Worm (Caenorhabditis elegans) whole organism, L3 larva: ENCODE results near the gene Y69A2AR.47.

ENCODE experiments used
- ZK546.5 ChIP-seq: sonication (generic microtip); optimal IDR thresholded peaks from 2 replicates; lab custom pipeline; 2017; ENCODE audit warnings: missing biosample characterization, missing genetic modification characterization
- ama-1 ChIP-seq: fragments of 150-350 bp; optimal IDR thresholded peaks from 2 replicates; lab custom pipeline; 2018
- egl-5 ChIP-seq: fragments of 150-350 bp; optimal IDR thresholded peaks from 2 replicates; lab custom pipeline; 2017; ENCODE audit warnings: missing biosample characterization, missing genetic modification reagents, missing genetic modification characterization, inconsistent platforms
- lin-15B ChIP-seq: fragments of 150-350 bp; optimal IDR thresholded peaks from 2 replicates; lab custom pipeline; 2014; ENCODE audit warnings: missing biosample characterization, missing genetic modification characterization
- nhr-25 ChIP-seq: sonication (generic microtip); optimal IDR thresholded peaks from 2 replicates; lab custom pipeline; 2017; ENCODE audit warnings: missing biosample characterization, missing genetic modification characterization
- sea-2 ChIP-seq: fragments of 150-350 bp; sonication (generic microtip); optimal IDR thresholded peaks from 4 replicates; lab custom pipeline; 2014; ENCODE audit warnings: missing biosample characterization, missing genetic modification reagents, missing genetic modification characterization
- snpc-4 ChIP-seq: fragments of 150-350 bp; optimal IDR thresholded peaks from 2 replicates; lab custom pipeline; 2014; ENCODE audit warnings: missing biosample characterization, missing genetic modification characterization
- tbx-2 ChIP-seq: sonication (generic microtip); optimal IDR thresholded peaks from 2 replicates; lab custom pipeline; 2016; ENCODE audit warnings: mild to moderate bottlenecking, missing genetic modification characterization, missing compliant biosample characterization

DNA sequence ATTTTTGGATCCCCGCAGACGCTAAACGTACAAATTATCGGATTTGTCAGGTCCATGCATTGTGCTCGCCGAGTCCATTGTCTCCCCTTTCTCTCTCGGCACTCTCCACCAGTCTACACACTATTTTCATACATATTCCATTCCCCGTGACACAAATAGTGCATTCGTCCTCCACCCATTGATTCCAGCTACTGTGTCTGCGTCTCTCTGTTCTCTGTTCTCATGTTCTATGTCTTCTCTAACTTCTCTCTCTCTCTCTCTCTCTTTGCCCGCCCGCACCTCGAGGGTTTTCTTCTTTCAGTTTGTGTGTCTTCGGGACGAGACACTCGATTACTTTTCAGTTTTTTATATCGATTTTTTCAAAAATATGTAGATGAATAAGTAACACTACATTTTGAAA lies 2.1 kb downstream of the Y69A2AR.47 start:
- no peak for TF ChIP-seq ZK546.5 (tag; lab: Kevin White, UChicago)
- peak; percentile 44 for TF ChIP-seq tbx-2 (tag; lab: Kevin White, UChicago)
- TF ChIP-seq snpc-4 (tag; lab: Kevin White, UChicago): peak; percentile 21
- peak; percentile 88 for TF ChIP-seq ama-1
- TF ChIP-seq nhr-25 (tag; lab: Kevin White, UChicago): peak; percentile 86
- peak; percentile 79 for TF ChIP-seq lin-15B (tag; lab: Kevin White, UChicago)
- peak; percentile 67 for TF ChIP-seq egl-5 (tag; lab: Kevin White, UChicago)
- peak; percentile 18 for TF ChIP-seq sea-2 (GFP tag; lab: Kevin White, UChicago)
